Fruit fly (Drosophila melanogaster): ENCODE measurements around the gene CG9459.

Gene CG9459

dm6 chr3R:9767620-9768592 lies 50.3 kb downstream of the CG9459 start, which contains the start of gene Naa80 (continued):
- TF ChIP-seq cas (GFP tag; IDR thresholded peaks at IDR 0.05) = peak; percentile 26; the same call in 1 of the 2 replicates
- no peak for TF ChIP-seq CG8281 (tag; optimal IDR thresholded peaks at IDR 0.05)
- peak; percentile 76 for TF ChIP-seq Sin3A (optimal IDR thresholded peaks at IDR 0.05)
- TF ChIP-seq Poxn (GFP tag; IDR thresholded peaks at IDR 0.05) = no peak
- no peak for TF ChIP-seq CG6854 (GFP tag; optimal IDR thresholded peaks at IDR 0.05)
- peak; percentile 81 for TF ChIP-seq CG2116 (GFP tag; optimal IDR thresholded peaks at IDR 0.05)
- peak; percentile 54 for TF ChIP-seq CG10209 (GFP tag; optimal IDR thresholded peaks at IDR 0.05)
- peak; percentile 59 for TF ChIP-seq Opbp (GFP tag; IDR thresholded peaks at IDR 0.05; ENCODE audit: partially characterized antibody)
- peak; percentile 1 for TF ChIP-seq Six4 (GFP tag; optimal IDR thresholded peaks at IDR 0.05)
- TF ChIP-seq CG4730 (GFP tag; IDR thresholded peaks at IDR 0.05) = no peak
- TF ChIP-seq Elba2 (GFP tag; optimal IDR thresholded peaks at IDR 0.05) = no peak
- TF ChIP-seq Asciz (GFP tag; optimal IDR thresholded peaks at IDR 0.05) = no peak
- TF ChIP-seq CG1792 (GFP tag; optimal IDR thresholded peaks at IDR 0.05) = peak; percentile 25
- TF ChIP-seq Ets65A (GFP tag) = peak; percentile 95
- peak; percentile 57 for TF ChIP-seq NC2α (GFP tag; optimal IDR thresholded peaks at IDR 0.05)
- peak; percentile 76 for TF ChIP-seq CG7786 (GFP tag; optimal IDR thresholded peaks at IDR 0.05)
- TF ChIP-seq gro (GFP tag; optimal IDR thresholded peaks at IDR 0.05) = peak; percentile 90
- no peak for TF ChIP-seq CG2129 (GFP tag; IDR thresholded peaks at IDR 0.05; ENCODE audit: partially characterized antibody)
- TF ChIP-seq CG15073 (GFP tag; optimal IDR thresholded peaks at IDR 0.05) = no peak
- peak; percentile 6 for TF ChIP-seq slp2 (GFP tag; optimal IDR thresholded peaks at IDR 0.05)
- TF ChIP-seq MESR4 (GFP tag; optimal IDR thresholded peaks at IDR 0.05) = peak; percentile 81
- TF ChIP-seq pho (GFP tag; optimal IDR thresholded peaks at IDR 0.05) = peak; percentile 76
- TF ChIP-seq CG18599 (GFP tag; optimal IDR thresholded peaks at IDR 0.05) = peak; percentile 74
- peak; percentile 70; the same call in 2 of the 3 replicates for TF ChIP-seq CG6175 (GFP tag; IDR thresholded peaks at IDR 0.05)
- TF ChIP-seq Hr78 (GFP tag; optimal IDR thresholded peaks at IDR 0.05) = no peak
- TF ChIP-seq CG4282 (GFP tag; optimal IDR thresholded peaks at IDR 0.05) = peak; percentile 64
- no peak for TF ChIP-seq Hr39 (optimal IDR thresholded peaks at IDR 0.05)
- TF ChIP-seq lilli (GFP tag; optimal IDR thresholded peaks at IDR 0.05) = peak; percentile 75
- peak; percentile 9 for TF ChIP-seq Tbp (GFP tag; optimal IDR thresholded peaks at IDR 0.05)
- peak; percentile 38 for TF ChIP-seq gfzf (GFP tag; optimal IDR thresholded peaks at IDR 0.05)
- 0 out of 4 replicates have a peak, but pooled peaks have one; percentile 22 for TF ChIP-seq chinmo (GFP tag; IDR thresholded peaks at IDR 0.05; ENCODE audit: partially characterized antibody)
- peak; percentile 58 for TF ChIP-seq CG30403 (GFP tag; optimal IDR thresholded peaks at IDR 0.05)
- TF ChIP-seq kay (GFP tag; optimal IDR thresholded peaks at IDR 0.05) = peak; percentile 71
- TF ChIP-seq Nf-YB (GFP tag; optimal IDR thresholded peaks at IDR 0.05) = no peak
- peak; percentile 19 for TF ChIP-seq trh (GFP tag; optimal IDR thresholded peaks at IDR 0.05)
- TF ChIP-seq Abd-B (GFP tag; optimal IDR thresholded peaks at IDR 0.05) = peak; percentile 15
- TF ChIP-seq CG17359 (tag; optimal IDR thresholded peaks at IDR 0.05) = peak; percentile 26
- peak; percentile 12 to 72 for TF ChIP-seq chif (GFP tag; optimal IDR thresholded peaks at IDR 0.05)
- TF ChIP-seq CG14050 (GFP tag; IDR thresholded peaks at IDR 0.05) = no peak; the same call in 2 of the 3 replicates
- TF ChIP-seq CTCF (GFP tag; optimal IDR thresholded peaks at IDR 0.05) = peak; percentile 37
- peak; percentile 83 for TF ChIP-seq HLH54F (GFP tag; optimal IDR thresholded peaks at IDR 0.05)
- peak; percentile 87 for TF ChIP-seq HmgZ (tag; optimal IDR thresholded peaks at IDR 0.05)
- peak; percentile 35 for TF ChIP-seq CG2712 (tag; optimal IDR thresholded peaks at IDR 0.05)
- peak; percentile 25 for TF ChIP-seq ash1 (GFP tag; optimal IDR thresholded peaks at IDR 0.05)
- peak; percentile 51 for TF ChIP-seq cg (GFP tag; optimal IDR thresholded peaks at IDR 0.05)
- no peak for TF ChIP-seq sens-2 (GFP tag; IDR thresholded peaks at IDR 0.05)
- TF ChIP-seq mam (GFP tag; optimal IDR thresholded peaks at IDR 0.05) = peak; percentile 82
- peak; percentile 25 for TF ChIP-seq cwo (GFP tag; optimal IDR thresholded peaks at IDR 0.05)
- peak; percentile 74 for TF ChIP-seq CG12155 (GFP tag; optimal IDR thresholded peaks at IDR 0.05)

All from whole organism, embryonic.